Worm (Caenorhabditis elegans) whole organism, L1 larva: ENCODE data around the gene nas-12.
A peak's percentile ranks its signal among the peaks of the same experiment; 100 is the strongest.

Experiments used
- C04F5.9 ChIP-seq: sonication (generic microtip); optimal IDR thresholded peaks from 2 replicates; lab custom pipeline; 2016; ENCODE audit warnings: missing genetic modification characterization, missing compliant biosample characterization
- C16A3.4 ChIP-seq: fragments of 150-350 bp; optimal IDR thresholded peaks from 2 replicates; lab custom pipeline; 2014; ENCODE audit warnings: missing biosample characterization, missing genetic modification characterization
- F16B12.6 ChIP-seq: fragments of 150-350 bp; optimal IDR thresholded peaks from 2 replicates; lab custom pipeline; 2014; ENCODE audit warnings: missing biosample characterization, missing genetic modification characterization
- aha-1 ChIP-seq: fragments of 150-350 bp; optimal IDR thresholded peaks from 2 replicates; lab custom pipeline; 2014; ENCODE audit warnings: missing biosample characterization, missing genetic modification characterization
- alr-1 ChIP-seq: fragments of 200-800 bp; sonication (Bioruptor generic); optimal IDR thresholded peaks from 2 replicates; lab custom pipeline; 2018; ENCODE audit warnings: borderline replicate concordance, mild to moderate bottlenecking, missing genetic modification characterization, missing compliant biosample characterization
- ama-1 ChIP-seq: fragments of 150-350 bp; optimal IDR thresholded peaks from 2 replicates; lab custom pipeline; 2014
- blmp-1 ChIP-seq: fragments of 150-350 bp; optimal IDR thresholded peaks from 2 replicates; lab custom pipeline; 2014; ENCODE audit warnings: missing biosample characterization, missing genetic modification characterization
- ceh-82 ChIP-seq, 3 experiments: fragments of 150-350 bp in 1 of 3; sonication (generic microtip) in 2 of 3; optimal IDR thresholded peaks; 2 replicates each; lab custom pipeline; 2014 to 2017; ENCODE audit warnings: missing biosample characterization in 3 of 3, missing genetic modification characterization in 3 of 3
- ceh-88 ChIP-seq: fragments of 200-800 bp; sonication (Bioruptor generic); IDR thresholded peaks from 2 replicates; pipeline ENCODE4 v1.3.6; 2022; ENCODE audit warnings: missing genetic modification characterization, missing compliant biosample characterization
- dpl-1 ChIP-seq, 3 experiments: fragments of 150-350 bp in 2 of 3; sonication (generic microtip) in 1 of 3; optimal IDR thresholded peaks; 2 replicates each; lab custom pipeline; 2014 to 2017; ENCODE audit warnings: missing biosample characterization in 3 of 3, missing genetic modification characterization in 3 of 3, missing genetic modification reagents in 3 of 3
- efl-1 ChIP-seq, 4 experiments: fragments of 150-350 bp; optimal IDR thresholded peaks in 3 of 4; peaks in 1 of 4; 1 replicate in 1 of 4; 2 replicates in 3 of 4; lab custom pipeline; 2014; ENCODE audit warnings: missing biosample characterization in 2 of 4, missing genetic modification characterization in 2 of 4, missing genetic modification reagents in 2 of 4
- egl-13 ChIP-seq: sonication (generic microtip); optimal IDR thresholded peaks from 2 replicates; lab custom pipeline; 2016; ENCODE audit warnings: missing genotype, missing genetic modification reagents, missing genetic modification characterization, missing compliant biosample characterization
- elt-2 ChIP-seq: sonication (generic microtip); optimal IDR thresholded peaks from 2 replicates; lab custom pipeline; 2016; ENCODE audit warnings: missing genetic modification characterization, mild to moderate bottlenecking, inconsistent platforms, missing compliant biosample characterization, missing genetic modification reagents
- elt-3 ChIP-seq, 6 experiments: fragments of 150-350 bp in 1 of 6; sonication (generic microtip); optimal IDR thresholded peaks; 2 replicates each; lab custom pipeline; 2017 to 2018; ENCODE audit warnings: missing biosample characterization in 6 of 6, missing genetic modification characterization in 6 of 6, inconsistent platforms in 1 of 6
- ets-5 ChIP-seq: fragments of 200-800 bp; sonication (Bioruptor generic); IDR thresholded peaks from 2 replicates; pipeline ENCODE4 v1.3.6; 2022; ENCODE audit warnings: missing genetic modification characterization, missing compliant biosample characterization
- grh-1 ChIP-seq: fragments of 200-800 bp; sonication (Bioruptor generic); IDR thresholded peaks from 2 replicates; pipeline ENCODE4 v1.3.6; 2022; ENCODE audit warnings: missing genetic modification reagents, missing genetic modification characterization, missing compliant biosample characterization
- hlh-17 ChIP-seq: fragments of 200-800 bp; sonication (Bioruptor generic); optimal IDR thresholded peaks from 2 replicates; lab custom pipeline; 2018; ENCODE audit warnings: missing genetic modification characterization, mild to moderate bottlenecking, missing compliant biosample characterization, moderate library complexity, borderline replicate concordance
- irx-1 ChIP-seq: sonication (generic microtip); optimal IDR thresholded peaks from 2 replicates; lab custom pipeline; 2016; ENCODE audit warnings: missing genetic modification characterization, missing compliant biosample characterization
- isw-1 ChIP-seq: fragments of 200-800 bp; sonication (Bioruptor generic); IDR thresholded peaks from 2 replicates; pipeline ENCODE4 v1.3.6; 2022; ENCODE audit warnings: missing genetic modification characterization, missing compliant biosample characterization
- lin-14 ChIP-seq: fragments of 200-800 bp; sonication (Bioruptor generic); optimal IDR thresholded peaks from 2 replicates; lab custom pipeline; 2018; ENCODE audit warnings: mild to moderate bottlenecking, missing genetic modification characterization, moderate library complexity, missing compliant biosample characterization
- lin-35 ChIP-seq, 2 experiments: fragments of 150-350 bp; optimal IDR thresholded peaks; 2 replicates each; lab custom pipeline; 2014; ENCODE audit warnings: missing biosample characterization in 2 of 2, missing genetic modification characterization in 2 of 2, missing genetic modification reagents in 2 of 2
- lin-39 ChIP-seq: fragments of 150-350 bp; optimal IDR thresholded peaks from 2 replicates; lab custom pipeline; 2014; ENCODE audit warnings: missing biosample characterization, missing genetic modification reagents, missing genetic modification characterization
- lir-3 ChIP-seq: sonication (generic microtip); optimal IDR thresholded peaks from 2 replicates; lab custom pipeline; 2016; ENCODE audit warnings: mild to moderate bottlenecking, missing genetic modification characterization, moderate library complexity, missing compliant biosample characterization; ENCODE audit not compliant: poor library complexity
- mdl-1 ChIP-seq, 2 experiments: fragments of 150-350 bp; optimal IDR thresholded peaks; 2 replicates each; lab custom pipeline; 2014 to 2017; ENCODE audit warnings: missing biosample characterization in 2 of 2, missing genetic modification characterization in 2 of 2, inconsistent platforms in 1 of 2
- nhr-11 ChIP-seq: fragments of 150-350 bp; optimal IDR thresholded peaks from 2 replicates; lab custom pipeline; 2014; ENCODE audit warnings: missing biosample characterization, missing genetic modification characterization
- nhr-19 ChIP-seq: fragments of 200-800 bp; sonication (Bioruptor generic); conservative IDR thresholded peaks from 2 replicates; pipeline ENCODE4 v1.3.6; 2022; ENCODE audit warnings: missing genetic modification characterization, missing compliant biosample characterization
- nhr-20 ChIP-seq: sonication (generic microtip); optimal IDR thresholded peaks from 2 replicates; lab custom pipeline; 2016; ENCODE audit warnings: mild to moderate bottlenecking, missing genetic modification characterization, missing compliant biosample characterization
- nhr-47 ChIP-seq: sonication (generic microtip); optimal IDR thresholded peaks from 2 replicates; lab custom pipeline; 2016; ENCODE audit warnings: mild to moderate bottlenecking, missing genetic modification characterization, moderate library complexity, missing compliant biosample characterization
- nhr-71 ChIP-seq: sonication (generic microtip); optimal IDR thresholded peaks from 2 replicates; lab custom pipeline; 2016; ENCODE audit warnings: mild to moderate bottlenecking, missing genetic modification characterization, moderate library complexity, missing compliant biosample characterization
- nhr-76 ChIP-seq: sonication (generic microtip); optimal IDR thresholded peaks from 2 replicates; lab custom pipeline; 2017; ENCODE audit warnings: missing biosample characterization, missing genetic modification characterization
- nhr-85 ChIP-seq: sonication (generic microtip); peaks from one replicate; lab custom pipeline; 2016; ENCODE audit warnings: missing genetic modification characterization, inconsistent platforms, missing compliant biosample characterization
- snpc-4 ChIP-seq: fragments of 150-350 bp; optimal IDR thresholded peaks from 2 replicates; lab custom pipeline; 2014; ENCODE audit warnings: missing biosample characterization, missing genetic modification characterization
- snu-23 ChIP-seq: sonication (generic microtip); optimal IDR thresholded peaks from 2 replicates; lab custom pipeline; 2016; ENCODE audit warnings: missing genetic modification characterization, missing compliant biosample characterization
- sox-4 ChIP-seq: sonication (generic microtip); optimal IDR thresholded peaks from 2 replicates; lab custom pipeline; 2016; ENCODE audit warnings: missing genetic modification characterization, missing compliant biosample characterization
- tbx-2 ChIP-seq: sonication (generic microtip); optimal IDR thresholded peaks from 2 replicates; lab custom pipeline; 2016; ENCODE audit warnings: missing genetic modification characterization, missing compliant biosample characterization
- ztf-11 ChIP-seq, 2 experiments: sonication (generic microtip); optimal IDR thresholded peaks; 2 replicates each; lab custom pipeline; 2016 to 2017; ENCODE audit warnings: missing genetic modification characterization in 2 of 2, missing biosample characterization in 1 of 2, missing compliant biosample characterization in 1 of 2
- ztf-4 ChIP-seq: fragments of 150-350 bp; optimal IDR thresholded peaks from 2 replicates; lab custom pipeline; 2014; ENCODE audit warnings: missing biosample characterization, missing genetic modification characterization

The nas-12 gene

DNA sequence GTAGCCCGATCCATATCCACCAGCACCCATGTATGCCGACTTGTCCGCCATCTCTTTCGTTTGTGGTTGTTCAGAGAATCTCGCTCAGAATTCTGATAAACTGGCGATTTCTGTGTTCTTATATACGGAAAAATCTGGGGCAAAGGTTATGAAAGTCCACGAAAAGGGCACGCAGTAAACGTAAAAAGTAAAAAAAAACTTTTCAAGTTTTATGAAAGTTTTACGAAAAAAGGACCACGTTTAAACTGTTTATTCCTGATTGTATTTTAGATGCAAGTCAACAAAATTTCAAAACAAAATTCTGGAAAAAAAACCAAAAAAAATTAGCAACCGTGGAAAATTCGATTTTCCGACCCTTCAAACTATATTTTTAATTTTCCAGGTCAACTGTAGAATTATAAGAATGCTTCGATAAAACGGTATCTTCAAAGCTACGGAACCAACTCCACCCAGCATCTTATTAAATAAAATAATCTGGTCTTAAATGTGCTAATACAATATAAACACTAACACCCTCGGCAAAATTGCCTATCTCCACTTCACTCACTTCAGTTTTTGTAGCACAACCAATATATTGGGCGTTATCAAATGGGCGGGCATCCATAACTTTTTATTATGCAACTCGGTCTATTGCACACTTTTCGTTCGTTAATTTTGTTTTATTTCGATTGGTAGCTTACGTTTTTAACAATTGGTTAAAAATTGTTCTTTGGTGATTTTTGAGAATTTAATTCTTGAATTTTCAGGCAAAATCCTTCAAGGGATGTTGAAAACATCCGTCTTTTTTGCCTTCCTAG, 45.5 kb downstream of the nas-12 start, which contains the start of the genes nspd-7 and Y43C5A.2:
Gene nspd-7 (minus strand): TSS at position 51 of the 797 bp plus-strand sequence.
Gene Y43C5A.2 (plus strand): TSS at position 747 of the 797 bp plus-strand sequence.
- TF ChIP-seq elt-2 (tag; lab: Kevin White, UChicago) (peak; percentile 69), hlh-17 (no peak), mdl-1 (tag; optimal IDR thresholded peaks at IDR 0.05; lab: Kevin White, UChicago) (no peak), nhr-47 (tag; lab: Kevin White, UChicago) (no peak), C04F5.9 (tag; lab: Kevin White, UChicago) (no peak), alr-1 (tag; lab: Kevin White, UChicago) (no peak), efl-1 (optimal IDR thresholded peaks at IDR 0.05; lab: Kevin White, UChicago) (no peak), efl-1 (GFP tag; optimal IDR thresholded peaks at IDR 0.05 in 1 of 2; lab: Kevin White, UChicago) (peak in 1 of 2 experiments; percentile 24), snpc-4 (tag; lab: Kevin White, UChicago) (no peak), dpl-1 (GFP tag; optimal IDR thresholded peaks at IDR 0.05; lab: Kevin White, UChicago) (no peak)

DNA sequence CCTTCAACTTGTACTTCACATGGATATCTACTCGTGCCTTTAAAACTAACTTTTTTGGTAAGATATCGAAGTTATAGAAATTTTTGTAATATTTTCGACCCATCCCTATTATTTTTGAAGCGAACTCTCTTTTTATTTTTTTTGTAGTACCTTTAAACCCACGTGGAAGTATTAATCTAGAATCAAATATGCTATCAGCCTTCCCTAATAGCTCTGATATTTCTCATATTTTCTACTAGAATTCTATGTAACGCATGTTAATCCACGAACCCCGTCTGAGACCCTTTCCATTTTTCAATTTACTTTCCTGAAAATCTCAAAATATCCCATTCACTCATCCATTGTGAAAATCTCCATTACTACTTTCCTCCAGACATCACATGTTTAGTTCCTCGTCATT, 49.5 kb downstream of the nas-12 start:
- TF ChIP-seq sox-4 (tag; lab: Kevin White, UChicago) (no peak), grh-1 (GFP tag; lab: Robert Waterston, UW) (no peak), ztf-4 (tag; lab: Kevin White, UChicago) (no peak), nhr-47 (tag; lab: Kevin White, UChicago) (no peak), aha-1 (tag; lab: Kevin White, UChicago) (no peak), nhr-11 (tag; lab: Kevin White, UChicago) (no peak), lin-39 (no peak), nhr-76 (no peak), blmp-1 (tag; lab: Kevin White, UChicago) (no peak), F16B12.6 (tag; lab: Kevin White, UChicago) (no peak), ztf-11 (tag; optimal IDR thresholded peaks at IDR 0.05; lab: Kevin White, UChicago) (no peak), lir-3 (no peak)

DNA sequence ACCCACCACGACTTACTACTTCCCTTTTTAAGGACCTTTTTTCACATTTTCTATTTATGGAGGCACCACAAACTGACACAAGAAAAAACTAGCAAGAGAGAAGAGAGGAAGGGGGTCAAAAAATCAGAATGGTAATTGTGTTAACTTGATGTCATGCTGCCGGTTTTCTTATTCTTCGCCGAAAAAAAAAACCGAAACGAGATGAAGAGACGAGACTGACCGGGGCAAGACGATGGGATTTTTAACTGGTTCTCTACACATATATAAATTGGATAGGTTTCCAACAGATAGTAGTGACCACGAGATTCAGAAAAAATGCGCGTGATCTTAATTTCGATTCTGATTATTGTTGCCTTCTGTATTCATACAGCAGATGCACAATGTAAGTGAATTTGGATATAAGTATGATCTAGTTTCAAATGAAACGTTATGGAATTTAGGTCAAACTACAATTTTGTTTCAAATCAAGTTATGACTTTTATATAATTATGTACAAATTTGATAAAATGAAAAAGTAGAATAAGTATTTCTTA, 50.0 kb downstream of the nas-12 start, which contains the start of gene Y43C5A.3:
Gene Y43C5A.3 (plus strand): TSS at position 256 of the 533 bp plus-strand sequence.
- peak; percentile 18 for TF ChIP-seq nhr-47 (tag; lab: Kevin White, UChicago)
- TF ChIP-seq nhr-71 (tag; lab: Kevin White, UChicago) = peak; percentile 53
- TF ChIP-seq nhr-19 (GFP tag; lab: Robert Waterston, UW) = no peak
- TF ChIP-seq egl-13 (tag; lab: Kevin White, UChicago) = no peak
- TF ChIP-seq snu-23 (GFP tag; lab: Kevin White, UChicago) = peak; percentile 45
- peak in 1 of 2 experiments; percentile 28 for TF ChIP-seq lin-35 (GFP tag; optimal IDR thresholded peaks at IDR 0.05; lab: Kevin White, UChicago)
- TF ChIP-seq ama-1 = no peak
- no peak for TF ChIP-seq ceh-88 (GFP tag; lab: Robert Waterston, UW)
- TF ChIP-seq C16A3.4 = no peak
- TF ChIP-seq nhr-20 = peak; percentile 57
- TF ChIP-seq efl-1 (optimal IDR thresholded peaks at IDR 0.05; lab: Kevin White, UChicago) = no peak
- peak in 1 of 2 experiments; percentile 82 for TF ChIP-seq efl-1 (GFP tag; optimal IDR thresholded peaks at IDR 0.05 in 1 of 2; lab: Kevin White, UChicago)
- no peak for TF ChIP-seq ceh-82 (tag; optimal IDR thresholded peaks at IDR 0.05; lab: Kevin White, UChicago)
- no peak for TF ChIP-seq lin-39
- TF ChIP-seq ets-5 (GFP tag; lab: Robert Waterston, UW) = no peak
- peak; percentile 11 for TF ChIP-seq tbx-2 (tag; lab: Kevin White, UChicago)
- peak in 1 of 2 experiments; percentile 4 for TF ChIP-seq mdl-1 (tag; optimal IDR thresholded peaks at IDR 0.05; lab: Kevin White, UChicago)
- TF ChIP-seq irx-1 (tag; lab: Kevin White, UChicago) = no peak
- peak; percentile 69 for TF ChIP-seq blmp-1 (tag; lab: Kevin White, UChicago)
- no peak for TF ChIP-seq isw-1 (GFP tag; lab: Robert Waterston, UW)
- TF ChIP-seq grh-1 (GFP tag; lab: Robert Waterston, UW) = no peak
- peak; percentile 70 for TF ChIP-seq nhr-85 (tag; lab: Kevin White, UChicago)
- peak in 1 of 6 experiments; percentile 67 for TF ChIP-seq elt-3 (tag; optimal IDR thresholded peaks at IDR 0.05; lab: Kevin White, UChicago)
- peak; percentile 56 for TF ChIP-seq lin-14 (GFP tag; lab: Kevin White, UChicago)
